Worm (Caenorhabditis elegans) whole organism, L1 larva: ENCODE data around the gene upp-1.
A peak's percentile ranks its signal among the peaks of the same experiment; 100 is the strongest.

Experiments used
- C04F5.9 ChIP-seq: sonication (generic microtip); optimal IDR thresholded peaks from 2 replicates; lab custom pipeline; 2016; ENCODE audit warnings: missing genetic modification characterization, missing compliant biosample characterization
- C16A3.4 ChIP-seq: fragments of 150-350 bp; optimal IDR thresholded peaks from 2 replicates; lab custom pipeline; 2014; ENCODE audit warnings: missing biosample characterization, missing genetic modification characterization
- C34B4.2 ChIP-seq: sonication (generic microtip); optimal IDR thresholded peaks from 2 replicates; lab custom pipeline; 2017; ENCODE audit warnings: mild to moderate bottlenecking, missing genetic modification characterization, missing compliant biosample characterization
- Y116A8C.19 ChIP-seq: sonication (generic microtip); optimal IDR thresholded peaks from 2 replicates; lab custom pipeline; 2016; ENCODE audit warnings: missing compliant biosample characterization, missing genetic modification characterization, borderline replicate concordance
- alr-1 ChIP-seq: fragments of 200-800 bp; sonication (Bioruptor generic); optimal IDR thresholded peaks from 2 replicates; lab custom pipeline; 2018; ENCODE audit warnings: borderline replicate concordance, mild to moderate bottlenecking, missing genetic modification characterization, missing compliant biosample characterization
- blmp-1 ChIP-seq: fragments of 150-350 bp; optimal IDR thresholded peaks from 2 replicates; lab custom pipeline; 2014; ENCODE audit warnings: missing biosample characterization, missing genetic modification characterization
- ceh-82 ChIP-seq, 3 experiments: fragments of 150-350 bp in 1 of 3; sonication (generic microtip) in 2 of 3; optimal IDR thresholded peaks; 2 replicates each; lab custom pipeline; 2014 to 2017; ENCODE audit warnings: missing biosample characterization in 3 of 3, missing genetic modification characterization in 3 of 3
- ceh-88 ChIP-seq: fragments of 200-800 bp; sonication (Bioruptor generic); IDR thresholded peaks from 2 replicates; pipeline ENCODE4 v1.3.6; 2022; ENCODE audit warnings: missing genetic modification characterization, missing compliant biosample characterization
- efl-1 ChIP-seq, 4 experiments: fragments of 150-350 bp; optimal IDR thresholded peaks in 3 of 4; peaks in 1 of 4; 1 replicate in 1 of 4; 2 replicates in 3 of 4; lab custom pipeline; 2014; ENCODE audit warnings: missing biosample characterization in 2 of 4, missing genetic modification characterization in 2 of 4, missing genetic modification reagents in 2 of 4
- elt-2 ChIP-seq: sonication (generic microtip); optimal IDR thresholded peaks from 2 replicates; lab custom pipeline; 2016; ENCODE audit warnings: missing genetic modification characterization, mild to moderate bottlenecking, inconsistent platforms, missing compliant biosample characterization, missing genetic modification reagents
- elt-3 ChIP-seq, 6 experiments: fragments of 150-350 bp in 1 of 6; sonication (generic microtip); optimal IDR thresholded peaks; 2 replicates each; lab custom pipeline; 2017 to 2018; ENCODE audit warnings: missing biosample characterization in 6 of 6, missing genetic modification characterization in 6 of 6, inconsistent platforms in 1 of 6
- ets-5 ChIP-seq: fragments of 200-800 bp; sonication (Bioruptor generic); IDR thresholded peaks from 2 replicates; pipeline ENCODE4 v1.3.6; 2022; ENCODE audit warnings: missing genetic modification characterization, missing compliant biosample characterization
- fkh-4 ChIP-seq: sonication (generic microtip); optimal IDR thresholded peaks from 2 replicates; lab custom pipeline; 2016; ENCODE audit warnings: missing compliant biosample characterization, missing genetic modification characterization, borderline replicate concordance
- fkh-8 ChIP-seq: sonication (generic microtip); optimal IDR thresholded peaks from 2 replicates; lab custom pipeline; 2016; ENCODE audit warnings: mild to moderate bottlenecking, missing genetic modification characterization, missing compliant biosample characterization
- fos-1 ChIP-seq: fragments of 150-350 bp; optimal IDR thresholded peaks from 2 replicates; lab custom pipeline; 2014; ENCODE audit warnings: missing biosample characterization, missing genetic modification characterization
- grh-1 ChIP-seq: fragments of 200-800 bp; sonication (Bioruptor generic); IDR thresholded peaks from 2 replicates; pipeline ENCODE4 v1.3.6; 2022; ENCODE audit warnings: missing genetic modification reagents, missing genetic modification characterization, missing compliant biosample characterization
- hlh-17 ChIP-seq: fragments of 200-800 bp; sonication (Bioruptor generic); optimal IDR thresholded peaks from 2 replicates; lab custom pipeline; 2018; ENCODE audit warnings: missing genetic modification characterization, mild to moderate bottlenecking, missing compliant biosample characterization, moderate library complexity, borderline replicate concordance
- hlh-4 ChIP-seq: sonication (generic microtip); optimal IDR thresholded peaks from 2 replicates; lab custom pipeline; 2016; ENCODE audit warnings: mild to moderate bottlenecking, missing genetic modification characterization, missing compliant biosample characterization
- hpl-2 ChIP-seq: fragments of 150-350 bp; optimal IDR thresholded peaks from 2 replicates; lab custom pipeline; 2014; ENCODE audit warnings: missing biosample characterization, missing genetic modification reagents, missing genetic modification characterization
- irx-1 ChIP-seq: sonication (generic microtip); optimal IDR thresholded peaks from 2 replicates; lab custom pipeline; 2016; ENCODE audit warnings: missing genetic modification characterization, missing compliant biosample characterization
- lin-14 ChIP-seq: fragments of 200-800 bp; sonication (Bioruptor generic); optimal IDR thresholded peaks from 2 replicates; lab custom pipeline; 2018; ENCODE audit warnings: mild to moderate bottlenecking, missing genetic modification characterization, moderate library complexity, missing compliant biosample characterization
- lin-39 ChIP-seq: fragments of 150-350 bp; optimal IDR thresholded peaks from 2 replicates; lab custom pipeline; 2014; ENCODE audit warnings: missing biosample characterization, missing genetic modification reagents, missing genetic modification characterization
- lir-3 ChIP-seq: sonication (generic microtip); optimal IDR thresholded peaks from 2 replicates; lab custom pipeline; 2016; ENCODE audit warnings: mild to moderate bottlenecking, missing genetic modification characterization, moderate library complexity, missing compliant biosample characterization; ENCODE audit not compliant: poor library complexity
- lsy-2 ChIP-seq, 2 experiments: fragments of 150-350 bp; optimal IDR thresholded peaks; 2 replicates each; lab custom pipeline; 2014; ENCODE audit warnings: missing biosample characterization in 2 of 2, missing genetic modification characterization in 2 of 2
- mab-9 ChIP-seq: fragments of 200-800 bp; sonication (Bioruptor generic); IDR thresholded peaks from 2 replicates; pipeline ENCODE4 v1.3.6; 2022; ENCODE audit warnings: missing genetic modification reagents, missing genetic modification characterization, missing compliant biosample characterization
- mep-1 ChIP-seq: fragments of 150-350 bp; optimal IDR thresholded peaks from 2 replicates; lab custom pipeline; 2014; ENCODE audit warnings: missing biosample characterization, missing genetic modification characterization
- nhr-19 ChIP-seq: fragments of 200-800 bp; sonication (Bioruptor generic); conservative IDR thresholded peaks from 2 replicates; pipeline ENCODE4 v1.3.6; 2022; ENCODE audit warnings: missing genetic modification characterization, missing compliant biosample characterization
- nhr-20 ChIP-seq: sonication (generic microtip); optimal IDR thresholded peaks from 2 replicates; lab custom pipeline; 2016; ENCODE audit warnings: mild to moderate bottlenecking, missing genetic modification characterization, missing compliant biosample characterization
- nhr-28 ChIP-seq: fragments of 150-350 bp; optimal IDR thresholded peaks from 2 replicates; lab custom pipeline; 2014; ENCODE audit warnings: missing biosample characterization, missing genetic modification characterization
- nhr-47 ChIP-seq: sonication (generic microtip); optimal IDR thresholded peaks from 2 replicates; lab custom pipeline; 2016; ENCODE audit warnings: mild to moderate bottlenecking, missing genetic modification characterization, moderate library complexity, missing compliant biosample characterization
- nhr-71 ChIP-seq: sonication (generic microtip); optimal IDR thresholded peaks from 2 replicates; lab custom pipeline; 2016; ENCODE audit warnings: mild to moderate bottlenecking, missing genetic modification characterization, moderate library complexity, missing compliant biosample characterization
- nhr-84 ChIP-seq: sonication (generic microtip); optimal IDR thresholded peaks from 2 replicates; lab custom pipeline; 2017; ENCODE audit warnings: missing biosample characterization, missing genetic modification characterization
- nhr-85 ChIP-seq: sonication (generic microtip); peaks from one replicate; lab custom pipeline; 2016; ENCODE audit warnings: missing genetic modification characterization, inconsistent platforms, missing compliant biosample characterization
- pax-3 ChIP-seq: fragments of 200-800 bp; sonication (Bioruptor generic); optimal IDR thresholded peaks from 2 replicates; lab custom pipeline; 2018; ENCODE audit warnings: mild to moderate bottlenecking, missing genetic modification characterization, moderate library complexity, missing compliant biosample characterization
- pqm-1 ChIP-seq: sonication (generic microtip); optimal IDR thresholded peaks from 3 replicates; lab custom pipeline; 2017; ENCODE audit warnings: missing biosample characterization, missing genetic modification characterization
- skn-1 ChIP-seq: fragments of 150-350 bp; optimal IDR thresholded peaks from 2 replicates; lab custom pipeline; 2014; ENCODE audit warnings: missing biosample characterization, missing genetic modification characterization
- snpc-4 ChIP-seq: fragments of 150-350 bp; optimal IDR thresholded peaks from 2 replicates; lab custom pipeline; 2014; ENCODE audit warnings: missing biosample characterization, missing genetic modification characterization
- snu-23 ChIP-seq: sonication (generic microtip); optimal IDR thresholded peaks from 2 replicates; lab custom pipeline; 2016; ENCODE audit warnings: missing genetic modification characterization, missing compliant biosample characterization
- sox-4 ChIP-seq: sonication (generic microtip); optimal IDR thresholded peaks from 2 replicates; lab custom pipeline; 2016; ENCODE audit warnings: missing genetic modification characterization, missing compliant biosample characterization
- sptf-1 ChIP-seq: fragments of 150-350 bp; optimal IDR thresholded peaks from 2 replicates; lab custom pipeline; 2014; ENCODE audit warnings: missing biosample characterization, missing genetic modification characterization
- sup-37 ChIP-seq: fragments of 200-800 bp; sonication (Bioruptor generic); optimal IDR thresholded peaks from 2 replicates; lab custom pipeline; 2018; ENCODE audit warnings: mild to moderate bottlenecking, missing genetic modification characterization, missing compliant biosample characterization
- swsn-7 ChIP-seq: sonication (generic microtip); optimal IDR thresholded peaks from 2 replicates; lab custom pipeline; 2016; ENCODE audit warnings: missing genetic modification characterization, missing compliant biosample characterization
- tbx-2 ChIP-seq: sonication (generic microtip); optimal IDR thresholded peaks from 2 replicates; lab custom pipeline; 2016; ENCODE audit warnings: missing genetic modification characterization, missing compliant biosample characterization
- tlp-1 ChIP-seq: fragments of 150-350 bp; optimal IDR thresholded peaks from 2 replicates; lab custom pipeline; 2014; ENCODE audit warnings: missing biosample characterization, missing genetic modification characterization
- unc-30 ChIP-seq: sonication (generic microtip); optimal IDR thresholded peaks from 2 replicates; lab custom pipeline; 2017; ENCODE audit warnings: missing biosample characterization, missing genetic modification characterization
- unc-98 ChIP-seq: fragments of 200-800 bp; sonication (Bioruptor generic); IDR thresholded peaks from 2 replicates; pipeline ENCODE4 v1.3.6; 2022; ENCODE audit warnings: missing genetic modification characterization, missing compliant biosample characterization
- vab-15 ChIP-seq: sonication (generic microtip); optimal IDR thresholded peaks from 2 replicates; lab custom pipeline; 2017; ENCODE audit warnings: missing genotype, mild to moderate bottlenecking, missing genetic modification characterization, missing compliant biosample characterization
- zag-1 ChIP-seq: fragments of 150-350 bp; optimal IDR thresholded peaks from 2 replicates; lab custom pipeline; 2014; ENCODE audit warnings: missing biosample characterization, missing genetic modification characterization
- ztf-4 ChIP-seq: fragments of 150-350 bp; optimal IDR thresholded peaks from 2 replicates; lab custom pipeline; 2014; ENCODE audit warnings: missing biosample characterization, missing genetic modification characterization

upp-1 gene

ce11 chrIII:7659440-7659839 lies 16.5 kb upstream of the upp-1 start (continued):
- no peak for TF ChIP-seq unc-98 (GFP tag; lab: Robert Waterston, UW)
- peak; percentile 47 for TF ChIP-seq tbx-2 (tag; lab: Kevin White, UChicago)
- no peak for TF ChIP-seq irx-1 (tag; lab: Kevin White, UChicago)
- TF ChIP-seq C04F5.9 (tag; lab: Kevin White, UChicago), result no peak
- no peak for TF ChIP-seq sup-37 (GFP tag; lab: Kevin White, UChicago)
- TF ChIP-seq hlh-17, result no peak
- TF ChIP-seq grh-1 (GFP tag; lab: Robert Waterston, UW), result no peak
- peak; percentile 25; the same call in 1 of the 2 replicates for TF ChIP-seq nhr-19
- no peak for TF ChIP-seq sptf-1
- TF ChIP-seq tlp-1, result no peak
- TF ChIP-seq alr-1 (tag; lab: Kevin White, UChicago), result no peak
- TF ChIP-seq nhr-71, result peak; percentile 60
- peak; percentile 35 to 74 for TF ChIP-seq lsy-2 (tag; optimal IDR thresholded peaks at IDR 0.05; lab: Kevin White, UChicago)
- no peak for TF ChIP-seq zag-1 (tag; lab: Kevin White, UChicago)
- no peak for TF ChIP-seq fos-1 (tag; lab: Kevin White, UChicago)
- no peak for TF ChIP-seq vab-15 (tag; lab: Kevin White, UChicago)
- TF ChIP-seq hlh-4, result no peak
- no peak for TF ChIP-seq nhr-28 (tag; lab: Kevin White, UChicago)
- peak; percentile 75 for TF ChIP-seq fkh-8 (tag; lab: Kevin White, UChicago)
- no peak for TF ChIP-seq ztf-4 (tag; lab: Kevin White, UChicago)
- TF ChIP-seq C34B4.2 (tag; lab: Kevin White, UChicago), result no peak
- TF ChIP-seq nhr-84 (tag; lab: Kevin White, UChicago), result no peak
- TF ChIP-seq blmp-1, result no peak
- no peak for TF ChIP-seq pqm-1 (tag; lab: Kevin White, UChicago)
- TF ChIP-seq efl-1 (optimal IDR thresholded peaks at IDR 0.05; lab: Kevin White, UChicago), result peak; percentile 35 to 46
- no peak for TF ChIP-seq efl-1 (GFP tag; optimal IDR thresholded peaks at IDR 0.05 in 1 of 2; lab: Kevin White, UChicago)
- no peak for TF ChIP-seq ceh-88
- TF ChIP-seq sox-4 (tag; lab: Kevin White, UChicago), result no peak
- TF ChIP-seq skn-1 (tag; lab: Kevin White, UChicago), result no peak
- TF ChIP-seq ceh-82 (tag; optimal IDR thresholded peaks at IDR 0.05; lab: Kevin White, UChicago), result peak in 2 of 3 experiments; percentile 31 to 64
- no peak for TF ChIP-seq hpl-2
- TF ChIP-seq mab-9, result no peak
- TF ChIP-seq nhr-85, result no peak
- peak; percentile 38 for TF ChIP-seq swsn-7 (tag; lab: Kevin White, UChicago)
- no peak for TF ChIP-seq unc-30 (tag; lab: Kevin White, UChicago)
- TF ChIP-seq nhr-20 (tag; lab: Kevin White, UChicago), result peak; percentile 14
- TF ChIP-seq elt-3 (tag; optimal IDR thresholded peaks at IDR 0.05; lab: Kevin White, UChicago), result no peak
- no peak for TF ChIP-seq snpc-4 (tag; lab: Kevin White, UChicago)
- peak; percentile 61 for TF ChIP-seq snu-23
- TF ChIP-seq ets-5 (GFP tag; lab: Robert Waterston, UW), result no peak
- TF ChIP-seq pax-3 (tag; lab: Kevin White, UChicago), result no peak
- no peak for TF ChIP-seq elt-2 (tag; lab: Kevin White, UChicago)
- no peak for TF ChIP-seq fkh-4 (tag; lab: Kevin White, UChicago)
- peak; percentile 58 for TF ChIP-seq C16A3.4 (tag; lab: Kevin White, UChicago)
- TF ChIP-seq mep-1 (tag; lab: Kevin White, UChicago), result peak; percentile 81
- peak; percentile 94 for TF ChIP-seq lin-14
- no peak for TF ChIP-seq Y116A8C.19 (tag; lab: Kevin White, UChicago)
- TF ChIP-seq lir-3 (tag; lab: Kevin White, UChicago), result no peak
- no peak for TF ChIP-seq nhr-47 (tag; lab: Kevin White, UChicago)
- TF ChIP-seq lin-39 (tag; lab: Kevin White, UChicago), result no peak
- TF ChIP-seq, all 84 proteins: peak for 27
